Worm (Caenorhabditis elegans): ENCODE data around the gene F25B5.6.

Gene F25B5.6

ce11 chrIII:5953041-5953912 is 4.7 kb upstream of the F25B5.6 start (continued):
- TF ChIP-seq nhr-19 (GFP tag; conservative IDR thresholded peaks at IDR 0.05) = no peak
- no peak for TF ChIP-seq fkh-10 (GFP tag; optimal IDR thresholded peaks at IDR 0.05)
- no peak for TF ChIP-seq mdl-1 (tag; optimal IDR thresholded peaks at IDR 0.05)
- TF ChIP-seq efl-3 (GFP tag; optimal IDR thresholded peaks at IDR 0.05) = no peak
- no peak for TF ChIP-seq C04F5.9 (tag; optimal IDR thresholded peaks at IDR 0.05)
- no peak for TF ChIP-seq elt-2 (tag; optimal IDR thresholded peaks at IDR 0.05)

- TF ChIP-seq lin-14 (GFP tag; optimal IDR thresholded peaks at IDR 0.05) (peak; percentile 84), aly-2 (tag; optimal IDR thresholded peaks at IDR 0.05) (no peak), grh-1 (GFP tag; IDR thresholded peaks at IDR 0.05) (peak; percentile 52; the same call in 1 of the 2 replicates), mab-9 (GFP tag; IDR thresholded peaks at IDR 0.05) (no peak), hlh-17 (GFP tag; optimal IDR thresholded peaks at IDR 0.05; ENCODE audit: borderline replicate concordance) (no peak), C04F5.9 (tag; optimal IDR thresholded peaks at IDR 0.05) (no peak), nhr-76 (tag; optimal IDR thresholded peaks at IDR 0.05) (no peak), dsc-1 (tag; optimal IDR thresholded peaks at IDR 0.05) (no peak), ceh-88 (GFP tag; IDR thresholded peaks at IDR 0.05) (no peak), snu-23 (GFP tag; optimal IDR thresholded peaks at IDR 0.05) (peak; percentile 72), snpc-4 (tag; optimal IDR thresholded peaks at IDR 0.05) (no peak), unc-130 (tag; optimal IDR thresholded peaks at IDR 0.05) (no peak), nhr-84 (tag; optimal IDR thresholded peaks at IDR 0.05) (no peak), egl-13 (tag; optimal IDR thresholded peaks at IDR 0.05) (no peak), hpl-2 (GFP tag; optimal IDR thresholded peaks at IDR 0.05) (no peak), nhr-28 (tag; optimal IDR thresholded peaks at IDR 0.05) (no peak), nhr-19 (GFP tag; conservative IDR thresholded peaks at IDR 0.05) (peak; percentile 32; the same call in 1 of the 2 replicates), unc-30 (tag; optimal IDR thresholded peaks at IDR 0.05) (no peak), tlp-1 (tag; optimal IDR thresholded peaks at IDR 0.05) (no peak), nhr-71 (tag; optimal IDR thresholded peaks at IDR 0.05) (peak; percentile 72), nhr-237 (tag; optimal IDR thresholded peaks at IDR 0.05) (no peak), ama-1 (optimal IDR thresholded peaks at IDR 0.05) (no peak), ets-5 (GFP tag; IDR thresholded peaks at IDR 0.05) (no peak), mep-1 (tag; optimal IDR thresholded peaks at IDR 0.05) (peak; percentile 59), rnt-1 (tag; optimal IDR thresholded peaks at IDR 0.05) (no peak), fos-1 (tag; optimal IDR thresholded peaks at IDR 0.05) (no peak), egl-27 (tag; optimal IDR thresholded peaks at IDR 0.05) (no peak), ceh-90 (tag; optimal IDR thresholded peaks at IDR 0.05) (no peak), lin-13 (GFP tag; optimal IDR thresholded peaks at IDR 0.05) (no peak), ces-1 (GFP tag; optimal IDR thresholded peaks at IDR 0.05) (no peak), efl-3 (GFP tag; optimal IDR thresholded peaks at IDR 0.05) (no peak), lir-3 (tag; optimal IDR thresholded peaks at IDR 0.05; ENCODE audit: poor library complexity) (no peak), ceh-63 (GFP tag; optimal IDR thresholded peaks at IDR 0.05) (no peak), vab-15 (tag; optimal IDR thresholded peaks at IDR 0.05) (no peak), fkh-10 (GFP tag; optimal IDR thresholded peaks at IDR 0.05) (peak; percentile 50), alr-1 (tag; optimal IDR thresholded peaks at IDR 0.05; ENCODE audit: borderline replicate concordance) (no peak), hlh-4 (tag; optimal IDR thresholded peaks at IDR 0.05) (no peak), ceh-82 (tag; optimal IDR thresholded peaks at IDR 0.05) (peak in 1 of 3 experiments; percentile 12), tbx-2 (tag; optimal IDR thresholded peaks at IDR 0.05) (peak; percentile 33), zag-1 (tag; optimal IDR thresholded peaks at IDR 0.05) (no peak), nhr-47 (tag; optimal IDR thresholded peaks at IDR 0.05) (peak; percentile 12), nhr-85 (tag) (peak; percentile 91), nhr-90 (tag; optimal IDR thresholded peaks at IDR 0.05; ENCODE audit: poor library complexity) (no peak), lin-39 (tag; optimal IDR thresholded peaks at IDR 0.05) (no peak)
Measured at ce11 chrIII:5951589-5952378, 3.3 kb upstream of the F25B5.6 start.
